Fruit fly (Drosophila melanogaster): ENCODE data around the gene Ncoa6.

Gene Ncoa6

dm6 chr2L:5303044-5303904 is 23.2 kb downstream of the Ncoa6 start (continued):
- peak; percentile 62; the same call in 1 of the 2 replicates for TF ChIP-seq Xrp1 (GFP tag; IDR thresholded peaks at IDR 0.05)
- no peak for TF ChIP-seq CG1832 (GFP tag; optimal IDR thresholded peaks at IDR 0.05)
- TF ChIP-seq Sin3A (optimal IDR thresholded peaks at IDR 0.05), result no peak
- TF ChIP-seq CG42726 (GFP tag; IDR thresholded peaks at IDR 0.05; ENCODE audit: partially characterized antibody), result 0 out of 2 replicates have a peak, but pooled peaks have one; percentile 6
- peak; percentile 1 for TF ChIP-seq CG15514 (GFP tag; optimal IDR thresholded peaks at IDR 0.05)
- TF ChIP-seq CG17359 (tag; optimal IDR thresholded peaks at IDR 0.05), result peak; percentile 25
- TF ChIP-seq CG17361 (GFP tag; IDR thresholded peaks at IDR 0.05), result peak; percentile 26; the same call in 1 of the 3 replicates
- no peak for TF ChIP-seq Dip3 (GFP tag; optimal IDR thresholded peaks at IDR 0.05)
- TF ChIP-seq CG13296 (GFP tag; optimal IDR thresholded peaks at IDR 0.05), result no peak
- peak; percentile 18 for TF ChIP-seq Antp (GFP tag; optimal IDR thresholded peaks at IDR 0.05)
- TF ChIP-seq kay (GFP tag; optimal IDR thresholded peaks at IDR 0.05), result peak; percentile 41
- TF ChIP-seq phol (tag; optimal IDR thresholded peaks at IDR 0.05), result peak; percentile 19
- no peak for TF ChIP-seq Taf1 (GFP tag; IDR thresholded peaks at IDR 0.05)
- 0 out of 2 replicates have a peak, but pooled peaks have one; percentile 8 for TF ChIP-seq CG31441 (GFP tag; IDR thresholded peaks at IDR 0.05)
- TF ChIP-seq MTF-1 (GFP tag; optimal IDR thresholded peaks at IDR 0.05; ENCODE audit: borderline replicate concordance), result peak; percentile 45
- TF ChIP-seq Pdp1 (GFP tag; optimal IDR thresholded peaks at IDR 0.05), result peak in 1 of 2 experiments; percentile 64
- TF ChIP-seq dysf (GFP tag; IDR thresholded peaks at IDR 0.05), result 0 out of 3 replicates have a peak, but pooled peaks have one; percentile 22
- 0 out of 3 replicates have a peak, but pooled peaks have one; percentile 5 for TF ChIP-seq sr (GFP tag; IDR thresholded peaks at IDR 0.05)
- TF ChIP-seq CG11504 (tag; optimal IDR thresholded peaks at IDR 0.05), result peak; percentile 24
- TF ChIP-seq ttk (GFP tag; IDR thresholded peaks at IDR 0.05), result no peak
- peak; percentile 15 for TF ChIP-seq Deaf1 (tag; optimal IDR thresholded peaks at IDR 0.05)
- no peak for TF ChIP-seq CG1233 (GFP tag; optimal IDR thresholded peaks at IDR 0.05)
- TF ChIP-seq CG12769 (tag; optimal IDR thresholded peaks at IDR 0.05), result peak; percentile 61
- TF ChIP-seq bsh (GFP tag; optimal IDR thresholded peaks at IDR 0.05), result peak in 1 of 2 experiments; percentile 55
- no peak for TF ChIP-seq CG10267 (tag; optimal IDR thresholded peaks at IDR 0.05)
- TF ChIP-seq CG9797 (GFP tag; optimal IDR thresholded peaks at IDR 0.05), result no peak
- TF ChIP-seq CG8281 (tag; optimal IDR thresholded peaks at IDR 0.05), result peak; percentile 97
- 0 out of 2 replicates have a peak, but pooled peaks have one; percentile 14 for TF ChIP-seq Ptx1 (GFP tag; IDR thresholded peaks at IDR 0.05)
- TF ChIP-seq CG9727 (GFP tag; optimal IDR thresholded peaks at IDR 0.05), result peak; percentile 31
- TF ChIP-seq Asciz (GFP tag; optimal IDR thresholded peaks at IDR 0.05), result peak; percentile 37
- peak; percentile 42 for TF ChIP-seq Meics (GFP tag; optimal IDR thresholded peaks at IDR 0.05)
- TF ChIP-seq grn (GFP tag; optimal IDR thresholded peaks at IDR 0.05), result no peak
- TF ChIP-seq Blimp-1 (GFP tag; optimal IDR thresholded peaks at IDR 0.05), result peak; percentile 23
- peak; percentile 14 for TF ChIP-seq nerfin-1 (tag; optimal IDR thresholded peaks at IDR 0.05)
- TF ChIP-seq ci (GFP tag; IDR thresholded peaks at IDR 0.05), result peak; percentile 53; the same call in 2 of the 3 replicates
- no peak for TF ChIP-seq CG13624 (GFP tag; optimal IDR thresholded peaks at IDR 0.05)
- peak; percentile 55 for TF ChIP-seq crol (GFP tag; IDR thresholded peaks at IDR 0.05)
- TF ChIP-seq CG7372 (GFP tag; IDR thresholded peaks at IDR 0.05), result peak; percentile 93
- TF ChIP-seq CG11398 (GFP tag; optimal IDR thresholded peaks at IDR 0.05), result peak; percentile 25
- TF ChIP-seq CG12071 (GFP tag; optimal IDR thresholded peaks at IDR 0.05), result peak; percentile 64
- TF ChIP-seq Adf1 (GFP tag; IDR thresholded peaks at IDR 0.05), result peak; percentile 61
- TF ChIP-seq Sry-β (GFP tag; optimal IDR thresholded peaks at IDR 0.05), result peak; percentile 15
- TF ChIP-seq rib (GFP tag; IDR thresholded peaks at IDR 0.05), result no peak
- peak; percentile 23 for TF ChIP-seq CG8359 (GFP tag; optimal IDR thresholded peaks at IDR 0.05; ENCODE audit: borderline replicate concordance)
- TF ChIP-seq CG10209 (GFP tag; optimal IDR thresholded peaks at IDR 0.05), result peak; percentile 13
- TF ChIP-seq gsb (GFP tag; IDR thresholded peaks at IDR 0.05), result no peak
- TF ChIP-seq Lpt (GFP tag; optimal IDR thresholded peaks at IDR 0.05), result no peak
- no peak for TF ChIP-seq Atf-2 (GFP tag; optimal IDR thresholded peaks at IDR 0.05)

Measured in whole organism, embryonic.